Fruit fly (Drosophila melanogaster) whole organism, prepupa: ENCODE data around the gene CG13833.

Experiments used
- CG15336 ChIP-seq: fragments of 200-800 bp; sonication (Bioruptor generic); IDR thresholded peaks from 2 replicates; pipeline ENCODE4 v1.3.6; 2022; ENCODE audit warnings: missing biosample characterization, missing genetic modification characterization
- CG32006 ChIP-seq: fragments of 200-800 bp; sonication (Bioruptor generic); optimal IDR thresholded peaks from 3 replicates; lab custom pipeline; 2017; ENCODE audit warnings: missing biosample characterization, mild to moderate bottlenecking, missing genetic modification characterization
- Eip78C ChIP-seq: fragments of 200-800 bp; sonication (Bioruptor generic); peaks from one replicate; lab custom pipeline; 2016; ENCODE audit warnings: missing biosample characterization, missing genetic modification characterization
- Hr4 ChIP-seq: fragments of 200-800 bp; sonication (Bioruptor generic); optimal IDR thresholded peaks from 3 replicates; lab custom pipeline; 2016; ENCODE audit warnings: missing biosample characterization, missing genetic modification characterization
- Lpt ChIP-seq: fragments of 200-800 bp; sonication (Bioruptor generic); optimal IDR thresholded peaks from 3 replicates; lab custom pipeline; 2016; ENCODE audit warnings: missing biosample characterization, missing genetic modification characterization
- Sox102F ChIP-seq: fragments of 200-800 bp; sonication (Bioruptor generic); optimal IDR thresholded peaks from 2 replicates; lab custom pipeline; 2016; ENCODE audit warnings: missing biosample characterization, mild to moderate bottlenecking, missing genetic modification characterization
- Sox15 ChIP-seq: fragments of 200-800 bp; sonication (Bioruptor generic); optimal IDR thresholded peaks from 3 replicates; lab custom pipeline; 2016; ENCODE audit warnings: missing biosample characterization, missing genetic modification characterization
- achi ChIP-seq: fragments of 200-800 bp; sonication (Bioruptor generic); optimal IDR thresholded peaks from 3 replicates; lab custom pipeline; 2016; ENCODE audit warnings: missing biosample characterization, missing genetic modification characterization
- fkh ChIP-seq: fragments of 200-800 bp; sonication (Bioruptor generic); optimal IDR thresholded peaks from 3 replicates; lab custom pipeline; 2017; ENCODE audit warnings: missing biosample characterization, mild to moderate bottlenecking, missing genetic modification characterization, moderate library complexity
- salr ChIP-seq, 2 experiments: fragments of 200-800 bp; sonication (Bioruptor generic); optimal IDR thresholded peaks; 3 replicates each; lab custom pipeline; 2016 to 2018; ENCODE audit warnings: missing biosample characterization in 2 of 2, missing genetic modification characterization in 2 of 2, mild to moderate bottlenecking in 1 of 2

DNA sequence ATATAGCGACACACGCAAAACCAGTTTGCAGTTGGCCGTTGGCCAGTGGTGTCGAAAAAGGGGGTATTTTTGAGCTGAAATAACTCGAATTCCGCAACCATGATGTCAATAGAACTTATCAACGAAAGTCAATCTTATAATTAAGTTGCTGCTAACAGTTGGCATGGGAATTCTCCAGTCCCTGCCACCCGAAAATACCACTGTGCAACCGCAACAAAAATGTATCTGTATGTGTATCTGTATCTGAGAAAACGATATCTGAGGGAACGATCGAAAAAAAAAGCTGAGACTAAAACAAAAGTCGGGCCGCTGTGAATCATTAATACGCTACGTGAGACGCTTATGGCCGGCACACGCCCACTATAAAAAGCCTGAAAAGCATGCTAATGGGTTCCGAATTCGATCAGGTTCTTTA, 11.2 kb upstream of the CG13833 start:
- TF ChIP-seq CG32006 (peak; percentile 80), CG15336 (GFP tag; lab: Robert Waterston, UW) (peak; percentile 79), Sox15 (peak; percentile 85), fkh (GFP tag; lab: Kevin White, UChicago) (no peak), Hr4 (peak; percentile 84), Lpt (GFP tag; lab: Kevin White, UChicago) (peak; percentile 63), Sox102F (GFP tag; lab: Kevin White, UChicago) (peak; percentile 93), Eip78C (peak; percentile 97), achi (GFP tag; lab: Kevin White, UChicago) (peak; percentile 88), salr (GFP tag; optimal IDR thresholded peaks at IDR 0.05; lab: Kevin White, UChicago) (peak; percentile 74 to 82)
